Worm (Caenorhabditis elegans) whole organism, L1 larva: ENCODE data around the gene snb-7.

Source experiments
- C04F5.9 ChIP-seq: sonication (generic microtip); optimal IDR thresholded peaks from 2 replicates; lab custom pipeline; 2016; ENCODE audit warnings: missing genetic modification characterization, missing compliant biosample characterization
- C16A3.4 ChIP-seq: fragments of 150-350 bp; optimal IDR thresholded peaks from 2 replicates; lab custom pipeline; 2014; ENCODE audit warnings: missing biosample characterization, missing genetic modification characterization
- C34B4.2 ChIP-seq: sonication (generic microtip); optimal IDR thresholded peaks from 2 replicates; lab custom pipeline; 2017; ENCODE audit warnings: mild to moderate bottlenecking, missing genetic modification characterization, missing compliant biosample characterization
- F16B12.6 ChIP-seq: fragments of 150-350 bp; optimal IDR thresholded peaks from 2 replicates; lab custom pipeline; 2014; ENCODE audit warnings: missing biosample characterization, missing genetic modification characterization
- Y116A8C.19 ChIP-seq: sonication (generic microtip); optimal IDR thresholded peaks from 2 replicates; lab custom pipeline; 2016; ENCODE audit warnings: missing compliant biosample characterization, missing genetic modification characterization, borderline replicate concordance
- aha-1 ChIP-seq: fragments of 150-350 bp; optimal IDR thresholded peaks from 2 replicates; lab custom pipeline; 2014; ENCODE audit warnings: missing biosample characterization, missing genetic modification characterization
- alr-1 ChIP-seq: fragments of 200-800 bp; sonication (Bioruptor generic); optimal IDR thresholded peaks from 2 replicates; lab custom pipeline; 2018; ENCODE audit warnings: borderline replicate concordance, mild to moderate bottlenecking, missing genetic modification characterization, missing compliant biosample characterization
- ama-1 ChIP-seq: fragments of 150-350 bp; optimal IDR thresholded peaks from 2 replicates; lab custom pipeline; 2014
- ceh-82 ChIP-seq, 3 experiments: fragments of 150-350 bp in 1 of 3; sonication (generic microtip) in 2 of 3; optimal IDR thresholded peaks; 2 replicates each; lab custom pipeline; 2014 to 2017; ENCODE audit warnings: missing biosample characterization in 3 of 3, missing genetic modification characterization in 3 of 3
- ceh-90 ChIP-seq: sonication (generic microtip); optimal IDR thresholded peaks from 2 replicates; lab custom pipeline; 2016; ENCODE audit warnings: missing genetic modification characterization, missing compliant biosample characterization
- egl-13 ChIP-seq: sonication (generic microtip); optimal IDR thresholded peaks from 2 replicates; lab custom pipeline; 2016; ENCODE audit warnings: missing genotype, missing genetic modification reagents, missing genetic modification characterization, missing compliant biosample characterization
- egl-27 ChIP-seq, 2 experiments: fragments of 150-350 bp in 1 of 2; sonication (generic microtip); optimal IDR thresholded peaks; 3 replicates each; lab custom pipeline; 2017 to 2018; ENCODE audit warnings: missing biosample characterization in 2 of 2, missing genetic modification characterization in 2 of 2, missing genetic modification reagents in 2 of 2
- elt-2 ChIP-seq: sonication (generic microtip); optimal IDR thresholded peaks from 2 replicates; lab custom pipeline; 2016; ENCODE audit warnings: missing genetic modification characterization, mild to moderate bottlenecking, inconsistent platforms, missing compliant biosample characterization, missing genetic modification reagents
- ets-5 ChIP-seq: fragments of 200-800 bp; sonication (Bioruptor generic); IDR thresholded peaks from 2 replicates; pipeline ENCODE4 v1.3.6; 2022; ENCODE audit warnings: missing genetic modification characterization, missing compliant biosample characterization
- fkh-4 ChIP-seq: sonication (generic microtip); optimal IDR thresholded peaks from 2 replicates; lab custom pipeline; 2016; ENCODE audit warnings: missing compliant biosample characterization, missing genetic modification characterization, borderline replicate concordance
- fkh-8 ChIP-seq: sonication (generic microtip); optimal IDR thresholded peaks from 2 replicates; lab custom pipeline; 2016; ENCODE audit warnings: mild to moderate bottlenecking, missing genetic modification characterization, missing compliant biosample characterization
- fos-1 ChIP-seq: fragments of 150-350 bp; optimal IDR thresholded peaks from 2 replicates; lab custom pipeline; 2014; ENCODE audit warnings: missing biosample characterization, missing genetic modification characterization
- grh-1 ChIP-seq: fragments of 200-800 bp; sonication (Bioruptor generic); IDR thresholded peaks from 2 replicates; pipeline ENCODE4 v1.3.6; 2022; ENCODE audit warnings: missing genetic modification reagents, missing genetic modification characterization, missing compliant biosample characterization
- hlh-4 ChIP-seq: sonication (generic microtip); optimal IDR thresholded peaks from 2 replicates; lab custom pipeline; 2016; ENCODE audit warnings: mild to moderate bottlenecking, missing genetic modification characterization, missing compliant biosample characterization
- hpl-2 ChIP-seq: fragments of 150-350 bp; optimal IDR thresholded peaks from 2 replicates; lab custom pipeline; 2014; ENCODE audit warnings: missing biosample characterization, missing genetic modification reagents, missing genetic modification characterization
- irx-1 ChIP-seq: sonication (generic microtip); optimal IDR thresholded peaks from 2 replicates; lab custom pipeline; 2016; ENCODE audit warnings: missing genetic modification characterization, missing compliant biosample characterization
- isw-1 ChIP-seq: fragments of 200-800 bp; sonication (Bioruptor generic); IDR thresholded peaks from 2 replicates; pipeline ENCODE4 v1.3.6; 2022; ENCODE audit warnings: missing genetic modification characterization, missing compliant biosample characterization
- lin-13 ChIP-seq: fragments of 150-350 bp; optimal IDR thresholded peaks from 2 replicates; lab custom pipeline; 2014; ENCODE audit warnings: missing biosample characterization, missing genetic modification reagents, missing genetic modification characterization
- lin-14 ChIP-seq: fragments of 200-800 bp; sonication (Bioruptor generic); optimal IDR thresholded peaks from 2 replicates; lab custom pipeline; 2018; ENCODE audit warnings: mild to moderate bottlenecking, missing genetic modification characterization, moderate library complexity, missing compliant biosample characterization
- lin-35 ChIP-seq, 2 experiments: fragments of 150-350 bp; optimal IDR thresholded peaks; 2 replicates each; lab custom pipeline; 2014; ENCODE audit warnings: missing biosample characterization in 2 of 2, missing genetic modification characterization in 2 of 2, missing genetic modification reagents in 2 of 2
- mab-9 ChIP-seq: fragments of 200-800 bp; sonication (Bioruptor generic); IDR thresholded peaks from 2 replicates; pipeline ENCODE4 v1.3.6; 2022; ENCODE audit warnings: missing genetic modification reagents, missing genetic modification characterization, missing compliant biosample characterization
- mdl-1 ChIP-seq, 2 experiments: fragments of 150-350 bp; optimal IDR thresholded peaks; 2 replicates each; lab custom pipeline; 2014 to 2017; ENCODE audit warnings: missing biosample characterization in 2 of 2, missing genetic modification characterization in 2 of 2, inconsistent platforms in 1 of 2
- mep-1 ChIP-seq: fragments of 150-350 bp; optimal IDR thresholded peaks from 2 replicates; lab custom pipeline; 2014; ENCODE audit warnings: missing biosample characterization, missing genetic modification characterization
- nhr-11 ChIP-seq: fragments of 150-350 bp; optimal IDR thresholded peaks from 2 replicates; lab custom pipeline; 2014; ENCODE audit warnings: missing biosample characterization, missing genetic modification characterization
- nhr-12 ChIP-seq: sonication (generic microtip); optimal IDR thresholded peaks from 2 replicates; lab custom pipeline; 2017; ENCODE audit warnings: missing biosample characterization, missing genetic modification characterization
- nhr-19 ChIP-seq: fragments of 200-800 bp; sonication (Bioruptor generic); conservative IDR thresholded peaks from 2 replicates; pipeline ENCODE4 v1.3.6; 2022; ENCODE audit warnings: missing genetic modification characterization, missing compliant biosample characterization
- nhr-20 ChIP-seq: sonication (generic microtip); optimal IDR thresholded peaks from 2 replicates; lab custom pipeline; 2016; ENCODE audit warnings: mild to moderate bottlenecking, missing genetic modification characterization, missing compliant biosample characterization
- nhr-237 ChIP-seq: fragments of 150-350 bp; optimal IDR thresholded peaks from 2 replicates; lab custom pipeline; 2014; ENCODE audit warnings: missing biosample characterization, missing genetic modification characterization
- nhr-47 ChIP-seq: sonication (generic microtip); optimal IDR thresholded peaks from 2 replicates; lab custom pipeline; 2016; ENCODE audit warnings: mild to moderate bottlenecking, missing genetic modification characterization, moderate library complexity, missing compliant biosample characterization
- nhr-85 ChIP-seq: sonication (generic microtip); peaks from one replicate; lab custom pipeline; 2016; ENCODE audit warnings: missing genetic modification characterization, inconsistent platforms, missing compliant biosample characterization
- pag-3 ChIP-seq: sonication (generic microtip); optimal IDR thresholded peaks from 2 replicates; lab custom pipeline; 2017; ENCODE audit warnings: missing genetic modification characterization, mild to moderate bottlenecking, missing compliant biosample characterization, antibody characterized with exemption, borderline replicate concordance; ENCODE audit not compliant: insufficient read depth
- rnt-1 ChIP-seq: sonication (generic microtip); optimal IDR thresholded peaks from 2 replicates; lab custom pipeline; 2016; ENCODE audit warnings: mild to moderate bottlenecking, missing genetic modification characterization, moderate library complexity, missing compliant biosample characterization
- snu-23 ChIP-seq: sonication (generic microtip); optimal IDR thresholded peaks from 2 replicates; lab custom pipeline; 2016; ENCODE audit warnings: missing genetic modification characterization, missing compliant biosample characterization
- sptf-1 ChIP-seq: fragments of 150-350 bp; optimal IDR thresholded peaks from 2 replicates; lab custom pipeline; 2014; ENCODE audit warnings: missing biosample characterization, missing genetic modification characterization
- sup-37 ChIP-seq: fragments of 200-800 bp; sonication (Bioruptor generic); optimal IDR thresholded peaks from 2 replicates; lab custom pipeline; 2018; ENCODE audit warnings: mild to moderate bottlenecking, missing genetic modification characterization, missing compliant biosample characterization
- swsn-7 ChIP-seq: sonication (generic microtip); optimal IDR thresholded peaks from 2 replicates; lab custom pipeline; 2016; ENCODE audit warnings: missing genetic modification characterization, missing compliant biosample characterization
- tbx-2 ChIP-seq: sonication (generic microtip); optimal IDR thresholded peaks from 2 replicates; lab custom pipeline; 2016; ENCODE audit warnings: missing genetic modification characterization, missing compliant biosample characterization
- tlp-1 ChIP-seq: fragments of 150-350 bp; optimal IDR thresholded peaks from 2 replicates; lab custom pipeline; 2014; ENCODE audit warnings: missing biosample characterization, missing genetic modification characterization
- unc-30 ChIP-seq: sonication (generic microtip); optimal IDR thresholded peaks from 2 replicates; lab custom pipeline; 2017; ENCODE audit warnings: missing biosample characterization, missing genetic modification characterization
- unc-62 ChIP-seq: fragments of 150-350 bp; optimal IDR thresholded peaks from 2 replicates; lab custom pipeline; 2014; ENCODE audit warnings: missing biosample characterization, missing genetic modification reagents, missing genetic modification characterization
- vab-15 ChIP-seq: sonication (generic microtip); optimal IDR thresholded peaks from 2 replicates; lab custom pipeline; 2017; ENCODE audit warnings: missing genotype, mild to moderate bottlenecking, missing genetic modification characterization, missing compliant biosample characterization
- zip-4 ChIP-seq: fragments of 200-800 bp; sonication (Bioruptor generic); optimal IDR thresholded peaks from 2 replicates; lab custom pipeline; 2018; ENCODE audit warnings: mild to moderate bottlenecking, missing genetic modification characterization, moderate library complexity, missing compliant biosample characterization
- ztf-4 ChIP-seq: fragments of 150-350 bp; optimal IDR thresholded peaks from 2 replicates; lab custom pipeline; 2014; ENCODE audit warnings: missing biosample characterization, missing genetic modification characterization

Gene snb-7

ce11 chrIV:12549014-12549413 lies 11.7 kb upstream of the snb-7 start:
- TF ChIP-seq egl-27 (tag; optimal IDR thresholded peaks at IDR 0.05; lab: Kevin White, UChicago) (no peak), grh-1 (GFP tag; lab: Robert Waterston, UW) (no peak), nhr-85 (no peak), nhr-47 (tag; lab: Kevin White, UChicago) (no peak), F16B12.6 (tag; lab: Kevin White, UChicago) (no peak), sup-37 (GFP tag; lab: Kevin White, UChicago) (no peak), irx-1 (tag; lab: Kevin White, UChicago) (no peak), tlp-1 (tag; lab: Kevin White, UChicago) (no peak)
- TF ChIP-seq, all 84 proteins: peak for 0

- no peak for TF ChIP-seq grh-1 (GFP tag; lab: Robert Waterston, UW)
- no peak for TF ChIP-seq sptf-1 (tag; lab: Kevin White, UChicago)
- TF ChIP-seq ceh-90, result no peak
- TF ChIP-seq fkh-8, result no peak
- no peak for TF ChIP-seq vab-15 (tag; lab: Kevin White, UChicago)
- TF ChIP-seq Y116A8C.19 (tag; lab: Kevin White, UChicago), result no peak
- no peak for TF ChIP-seq tbx-2 (tag; lab: Kevin White, UChicago)
- no peak for TF ChIP-seq elt-2 (tag; lab: Kevin White, UChicago)
- no peak for TF ChIP-seq C34B4.2 (tag; lab: Kevin White, UChicago)
- TF ChIP-seq C16A3.4, result no peak
- no peak for TF ChIP-seq mdl-1 (tag; optimal IDR thresholded peaks at IDR 0.05; lab: Kevin White, UChicago)
- TF ChIP-seq rnt-1 (tag; lab: Kevin White, UChicago), result no peak
- no peak for TF ChIP-seq egl-13 (tag; lab: Kevin White, UChicago)
- no peak for TF ChIP-seq ama-1 (lab: Kevin White, UChicago)
- no peak for TF ChIP-seq unc-30 (tag; lab: Kevin White, UChicago)
- TF ChIP-seq nhr-47 (tag; lab: Kevin White, UChicago), result no peak
- TF ChIP-seq nhr-19 (GFP tag; lab: Robert Waterston, UW), result no peak
Observed at ce11 chrIV:12551944-12552343, 8.7 kb upstream of the snb-7 start.

ce11 chrIV:12558925-12559450 lies 1.7 kb upstream of the snb-7 start, which contains the start of the genes ZK795.2 and ZK795.3:
Gene ZK795.2, minus strand, starts transcription at chrIV:12558975.
Gene ZK795.3, plus strand, starts transcription at chrIV:12559365.
- TF ChIP-seq unc-30 (tag; lab: Kevin White, UChicago) (no peak), pag-3 (no peak), C04F5.9 (tag; lab: Kevin White, UChicago) (no peak), snu-23 (GFP tag; lab: Kevin White, UChicago) (peak; percentile 75), nhr-20 (peak; percentile 65), nhr-11 (tag; lab: Kevin White, UChicago) (peak; percentile 5), fkh-4 (no peak), hlh-4 (no peak), fos-1 (tag; lab: Kevin White, UChicago) (peak; percentile 48), ets-5 (no peak), ceh-82 (tag; optimal IDR thresholded peaks at IDR 0.05; lab: Kevin White, UChicago) (peak; percentile 64 to 74 (median 74)), vab-15 (tag; lab: Kevin White, UChicago) (no peak), nhr-237 (tag; lab: Kevin White, UChicago) (peak; percentile 5), ztf-4 (tag; lab: Kevin White, UChicago) (no peak), isw-1 (GFP tag; lab: Robert Waterston, UW) (peak; percentile 47), zip-4 (GFP tag; lab: Kevin White, UChicago) (no peak), swsn-7 (tag; lab: Kevin White, UChicago) (peak; percentile 72), mep-1 (tag; lab: Kevin White, UChicago) (peak; percentile 87), nhr-19 (GFP tag; lab: Robert Waterston, UW) (peak; percentile 66), alr-1 (no peak), mdl-1 (tag; optimal IDR thresholded peaks at IDR 0.05; lab: Kevin White, UChicago) (peak in 1 of 2 experiments; percentile 47), hpl-2 (GFP tag; lab: Kevin White, UChicago) (no peak), lin-14 (GFP tag; lab: Kevin White, UChicago) (peak; percentile 71), unc-62 (GFP tag; lab: Kevin White, UChicago) (no peak), aha-1 (tag; lab: Kevin White, UChicago) (no peak), C16A3.4 (peak; percentile 58), sptf-1 (tag; lab: Kevin White, UChicago) (no peak), nhr-12 (tag; lab: Kevin White, UChicago) (no peak), lin-35 (GFP tag; optimal IDR thresholded peaks at IDR 0.05; lab: Kevin White, UChicago) (peak; percentile 99), mab-9 (GFP tag; lab: Robert Waterston, UW) (no peak), rnt-1 (tag; lab: Kevin White, UChicago) (peak; percentile 73), lin-13 (GFP tag; lab: Kevin White, UChicago) (peak; percentile 69)
